Worm (Caenorhabditis elegans) whole organism, L2 larva: ENCODE data around the gene C24A8.5.

Experiments used
- ZK546.5 ChIP-seq: sonication (generic microtip); optimal IDR thresholded peaks from 2 replicates; lab custom pipeline; 2017; ENCODE audit warnings: missing biosample characterization, missing genetic modification characterization
- dmd-4 ChIP-seq: sonication (generic microtip); optimal IDR thresholded peaks from 2 replicates; lab custom pipeline; 2017; ENCODE audit warnings: missing biosample characterization, missing genetic modification characterization
- egl-27 ChIP-seq: sonication (generic microtip); optimal IDR thresholded peaks from 3 replicates; lab custom pipeline; 2017; ENCODE audit warnings: missing biosample characterization, missing genetic modification reagents, missing genetic modification characterization
- lin-11 ChIP-seq: fragments of 150-350 bp; sonication (generic microtip); optimal IDR thresholded peaks from 2 replicates; lab custom pipeline; 2014; ENCODE audit warnings: missing biosample characterization, missing genetic modification characterization, inconsistent platforms, mixed read lengths
- lin-13 ChIP-seq: fragments of 150-350 bp; optimal IDR thresholded peaks from 2 replicates; lab custom pipeline; 2014; ENCODE audit warnings: missing biosample characterization, missing genetic modification reagents, missing genetic modification characterization
- lin-39 ChIP-seq: fragments of 150-350 bp; optimal IDR thresholded peaks from 2 replicates; lab custom pipeline; 2014; ENCODE audit warnings: missing biosample characterization, missing genetic modification reagents, missing genetic modification characterization
- mab-5 ChIP-seq: fragments of 150-350 bp; optimal IDR thresholded peaks from 2 replicates; lab custom pipeline; 2014; ENCODE audit warnings: missing biosample characterization, missing genetic modification characterization
- nhr-237 ChIP-seq: fragments of 150-350 bp; optimal IDR thresholded peaks from 2 replicates; lab custom pipeline; 2014; ENCODE audit warnings: missing biosample characterization, missing genetic modification characterization
- ztf-11 ChIP-seq: sonication (generic microtip); optimal IDR thresholded peaks from 2 replicates; lab custom pipeline; 2017; ENCODE audit warnings: missing biosample characterization, missing genetic modification characterization

DNA sequence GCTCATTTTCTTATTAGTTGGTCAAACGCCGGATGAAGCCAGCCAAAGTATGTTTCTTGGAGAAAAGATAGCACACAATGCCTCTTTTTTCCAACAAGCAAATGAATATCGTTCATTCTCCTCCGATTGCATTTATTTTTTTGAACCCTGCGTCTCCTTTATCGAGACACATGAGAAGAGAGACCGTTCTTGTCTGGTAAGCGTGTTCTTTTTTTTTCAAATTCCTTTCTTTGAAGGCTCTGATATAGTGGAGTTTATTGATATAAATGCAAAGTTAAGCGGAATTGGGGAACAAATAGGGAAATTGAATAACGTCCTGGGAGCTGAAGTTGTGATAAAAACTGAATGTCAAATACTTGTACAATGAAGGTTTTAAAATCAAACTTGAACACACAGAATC, 33.8 kb upstream of the C24A8.5 start, which contains the start of gene F14H12.7:
- no peak for TF ChIP-seq lin-13 (GFP tag; lab: Kevin White, UChicago)
- TF ChIP-seq nhr-237 (tag; lab: Kevin White, UChicago), result no peak
- no peak for TF ChIP-seq lin-11
- no peak for TF ChIP-seq dmd-4
- no peak for TF ChIP-seq egl-27 (tag; lab: Kevin White, UChicago)
- TF ChIP-seq ztf-11, result no peak
- TF ChIP-seq mab-5 (tag; lab: Kevin White, UChicago), result no peak
- TF ChIP-seq ZK546.5 (tag; lab: Kevin White, UChicago), result no peak
- no peak for TF ChIP-seq lin-39 (tag; lab: Kevin White, UChicago)
